Worm (Caenorhabditis elegans) whole organism, L4/young adult: ENCODE results near the gene swt-4.

Source experiments
- W03F9.2 ChIP-seq: fragments of 150-350 bp; optimal IDR thresholded peaks from 2 replicates; lab custom pipeline; 2014; ENCODE audit warnings: missing biosample characterization, missing genetic modification characterization
- dao-5 ChIP-seq: sonication (generic microtip); optimal IDR thresholded peaks from 2 replicates; lab custom pipeline; 2016; ENCODE audit warnings: missing genotype, missing genetic modification characterization, moderate library complexity, missing compliant biosample characterization
- him-1 ChIP-seq: sonication (generic microtip); optimal IDR thresholded peaks from 2 replicates; lab custom pipeline; 2016; ENCODE audit warnings: missing genotype, missing genetic modification reagents, missing genetic modification characterization, missing compliant biosample characterization

ce11 chrIII:10612333-10612732, 16.6 kb downstream of the swt-4 start, which contains the start of gene Y39A1A.24:
- no peak for TF ChIP-seq him-1 (tag; lab: Kevin White, UChicago)
- TF ChIP-seq dao-5 (tag; lab: Kevin White, UChicago), result no peak
- no peak for TF ChIP-seq W03F9.2 (tag; lab: Kevin White, UChicago)
